Worm (Caenorhabditis elegans): ENCODE measurements around the gene pqn-54.
A peak's percentile ranks its signal among the peaks of the same experiment; 100 is the strongest.

pqn-54 gene

DNA sequence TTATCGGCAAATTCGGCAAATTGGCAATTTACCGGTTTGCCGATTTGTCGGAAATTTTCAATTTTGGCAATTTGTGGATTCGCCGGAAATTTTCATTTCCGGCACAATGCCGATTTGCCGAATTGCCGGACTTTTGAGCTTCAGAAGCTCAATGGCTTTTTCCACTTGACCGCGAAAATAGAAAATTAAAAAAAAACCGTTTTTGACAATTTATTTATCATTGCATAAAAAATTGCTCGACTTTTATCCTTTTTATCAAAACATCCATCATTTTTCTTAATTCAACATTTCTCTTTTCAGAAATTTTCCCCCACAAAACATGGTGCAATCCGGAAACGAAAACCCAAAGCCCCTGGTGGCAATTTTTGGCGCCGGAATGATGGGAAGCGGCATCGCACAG, 4.7 kb upstream of the pqn-54 start, which contains the start of gene hacd-1:
TSS of gene hacd-1 (plus strand) at position 301 of the 400 bp plus-strand sequence.
- no peak for TF ChIP-seq lin-11 (tag; optimal IDR thresholded peaks at IDR 0.05)
- no peak for TF ChIP-seq F13H6.1 (tag; optimal IDR thresholded peaks at IDR 0.05)
- TF ChIP-seq nhr-10 (tag; optimal IDR thresholded peaks at IDR 0.05): no peak
- TF ChIP-seq unc-55 (GFP tag; optimal IDR thresholded peaks at IDR 0.05): no peak
- TF ChIP-seq sem-4 (tag; optimal IDR thresholded peaks at IDR 0.05): no peak
- TF ChIP-seq ceh-16 (tag; optimal IDR thresholded peaks at IDR 0.05): no peak
- TF ChIP-seq C34F6.9 (tag; optimal IDR thresholded peaks at IDR 0.05): no peak
- TF ChIP-seq alr-1 (tag; optimal IDR thresholded peaks at IDR 0.05): no peak
- TF ChIP-seq nhr-21 (tag; optimal IDR thresholded peaks at IDR 0.05): no peak
- TF ChIP-seq nhr-6 (tag; optimal IDR thresholded peaks at IDR 0.05): no peak
- TF ChIP-seq elt-3 (tag; optimal IDR thresholded peaks at IDR 0.05): no peak
- no peak for TF ChIP-seq ztf-4 (tag; optimal IDR thresholded peaks at IDR 0.05)
- TF ChIP-seq lsy-2 (tag; optimal IDR thresholded peaks at IDR 0.05): no peak
- no peak for TF ChIP-seq nhr-12 (tag; optimal IDR thresholded peaks at IDR 0.05)
- TF ChIP-seq ZK546.5 (tag; optimal IDR thresholded peaks at IDR 0.05): no peak
- TF ChIP-seq fos-1 (tag; optimal IDR thresholded peaks at IDR 0.05): no peak
- TF ChIP-seq ztf-1 (GFP tag; conservative IDR thresholded peaks at IDR 0.05): no peak
- no peak for TF ChIP-seq snpc-4 (tag; optimal IDR thresholded peaks at IDR 0.05)
- no peak for TF ChIP-seq dmd-4 (tag; optimal IDR thresholded peaks at IDR 0.05)

DNA sequence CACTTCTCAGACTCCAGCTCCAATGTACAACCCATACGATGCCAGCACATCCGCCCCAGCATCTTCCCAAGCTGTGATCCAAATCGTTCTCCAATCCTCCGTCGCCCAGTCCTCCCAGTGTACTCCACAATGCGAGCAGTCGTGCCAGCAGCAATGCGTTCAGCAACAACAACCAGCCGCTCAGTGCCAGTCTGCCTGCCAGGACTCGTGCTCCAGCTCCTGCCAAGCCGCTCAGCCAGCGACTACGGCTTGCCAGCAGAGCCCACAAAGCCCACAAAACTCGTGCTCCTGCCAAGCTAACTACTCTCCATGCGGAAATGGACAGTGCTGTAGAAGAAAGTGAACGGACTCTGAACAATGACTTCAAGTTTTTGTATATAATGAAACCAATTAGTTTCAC, 1.1 kb downstream of the pqn-54 start:
- TF ChIP-seq elt-3 (tag; optimal IDR thresholded peaks at IDR 0.05): no peak
- TF ChIP-seq ZK546.5 (tag; optimal IDR thresholded peaks at IDR 0.05): no peak
- TF ChIP-seq snpc-4 (tag; optimal IDR thresholded peaks at IDR 0.05): no peak
- no peak for TF ChIP-seq ztf-4 (tag; optimal IDR thresholded peaks at IDR 0.05)
- TF ChIP-seq lin-13 (GFP tag; optimal IDR thresholded peaks at IDR 0.05): no peak
- TF ChIP-seq ztf-1 (GFP tag; conservative IDR thresholded peaks at IDR 0.05): no peak
- TF ChIP-seq nhr-12 (tag; optimal IDR thresholded peaks at IDR 0.05): no peak
- TF ChIP-seq sma-9 (GFP tag; optimal IDR thresholded peaks at IDR 0.05): no peak
- no peak for TF ChIP-seq sma-9 (tag; optimal IDR thresholded peaks at IDR 0.05)
- TF ChIP-seq dmd-4 (tag; optimal IDR thresholded peaks at IDR 0.05): no peak
- TF ChIP-seq sma-3 (GFP tag; optimal IDR thresholded peaks at IDR 0.05): no peak
- TF ChIP-seq lsy-2 (tag; optimal IDR thresholded peaks at IDR 0.05): no peak
- no peak for TF ChIP-seq skn-1 (tag; optimal IDR thresholded peaks at IDR 0.05)
- TF ChIP-seq R02D3.7 (tag; optimal IDR thresholded peaks at IDR 0.05): no peak
- no peak for TF ChIP-seq unc-39 (tag; optimal IDR thresholded peaks at IDR 0.05)

DNA sequence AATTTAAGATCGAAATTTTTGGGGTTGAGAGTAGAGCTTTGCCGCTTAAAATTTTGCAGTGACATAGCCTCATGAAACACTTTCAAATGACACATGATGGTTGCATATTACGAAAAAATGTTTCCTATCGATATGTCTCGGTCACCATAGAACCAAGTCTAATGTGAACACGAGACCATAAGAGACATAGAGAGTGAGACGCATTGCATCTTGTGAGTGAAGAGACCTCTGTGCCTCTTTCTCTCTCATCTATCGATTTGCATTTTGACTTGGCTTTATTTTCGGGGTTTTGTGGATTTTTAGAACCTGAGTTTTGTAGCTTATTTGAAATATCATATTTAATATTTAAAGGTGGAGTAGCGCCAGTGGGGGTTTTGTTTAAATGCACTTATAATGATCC, 2.2 kb downstream of the pqn-54 start:
- TF ChIP-seq mdl-1 (tag; optimal IDR thresholded peaks at IDR 0.05) (no peak), unc-55 (GFP tag; optimal IDR thresholded peaks at IDR 0.05) (peak; percentile 42), Y55F3AM.14 (GFP tag; optimal IDR thresholded peaks at IDR 0.05) (no peak), skn-1 (tag; optimal IDR thresholded peaks at IDR 0.05) (peak; percentile 0), unc-39 (tag; optimal IDR thresholded peaks at IDR 0.05) (no peak), lin-39 (tag; optimal IDR thresholded peaks at IDR 0.05) (no peak), R02D3.7 (tag; optimal IDR thresholded peaks at IDR 0.05) (no peak), mbf-1 (tag; optimal IDR thresholded peaks at IDR 0.05) (no peak), lsy-2 (tag; optimal IDR thresholded peaks at IDR 0.05) (peak in 1 of 2 experiments; percentile 24), ztf-1 (GFP tag; conservative IDR thresholded peaks at IDR 0.05) (no peak), fos-1 (tag; optimal IDR thresholded peaks at IDR 0.05) (peak; percentile 11), snpc-4 (tag; optimal IDR thresholded peaks at IDR 0.05) (no peak), lin-13 (GFP tag; optimal IDR thresholded peaks at IDR 0.05) (no peak), sma-9 (GFP tag; optimal IDR thresholded peaks at IDR 0.05) (peak; percentile 31), sma-9 (tag; optimal IDR thresholded peaks at IDR 0.05) (no peak), dmd-4 (tag; optimal IDR thresholded peaks at IDR 0.05) (no peak), nhr-12 (tag; optimal IDR thresholded peaks at IDR 0.05) (no peak), C34F6.9 (tag; optimal IDR thresholded peaks at IDR 0.05) (peak; percentile 57), nhr-11 (tag; optimal IDR thresholded peaks at IDR 0.05) (no peak), ama-1 (optimal IDR thresholded peaks at IDR 0.05) (no peak), ztf-4 (tag; optimal IDR thresholded peaks at IDR 0.05) (no peak), peb-1 (tag; optimal IDR thresholded peaks at IDR 0.05) (no peak), nhr-237 (tag; optimal IDR thresholded peaks at IDR 0.05) (no peak), ceh-82 (tag; optimal IDR thresholded peaks at IDR 0.05) (no peak), ZK546.5 (tag; optimal IDR thresholded peaks at IDR 0.05) (no peak), F13H6.1 (tag; optimal IDR thresholded peaks at IDR 0.05) (no peak), lin-11 (tag; optimal IDR thresholded peaks at IDR 0.05) (no peak), elt-3 (tag; optimal IDR thresholded peaks at IDR 0.05) (no peak), nhr-129 (tag; optimal IDR thresholded peaks at IDR 0.05) (peak; percentile 75), blmp-1 (tag; optimal IDR thresholded peaks at IDR 0.05; ENCODE audit: insufficient read depth) (no peak), elt-1 (tag; optimal IDR thresholded peaks at IDR 0.05) (no peak), ceh-16 (tag; optimal IDR thresholded peaks at IDR 0.05) (no peak)

Measured in whole organism, L2 larva.